Worm (Caenorhabditis elegans): ENCODE results near the gene spe-10.

Gene spe-10

ce11 chrV:10361830-10362397 lies 22.1 kb upstream of the spe-10 start, which contains the start of gene cash-1:
TSS of gene cash-1 (plus strand) at chrV:10362261.
- TF ChIP-seq aly-2 (tag; optimal IDR thresholded peaks at IDR 0.05) (no peak), nhr-25 (tag; optimal IDR thresholded peaks at IDR 0.05) (peak; percentile 75), fkh-10 (GFP tag; optimal IDR thresholded peaks at IDR 0.05) (no peak), tbx-2 (tag; optimal IDR thresholded peaks at IDR 0.05) (no peak), nhr-28 (tag; optimal IDR thresholded peaks at IDR 0.05) (no peak), nhr-77 (tag; optimal IDR thresholded peaks at IDR 0.05) (no peak), elt-2 (tag; optimal IDR thresholded peaks at IDR 0.05) (peak; percentile 77), lin-39 (tag; optimal IDR thresholded peaks at IDR 0.05) (peak; percentile 80), nhr-11 (tag; optimal IDR thresholded peaks at IDR 0.05) (no peak), pha-4 (tag; optimal IDR thresholded peaks at IDR 0.05) (peak; percentile 87), nfya-1 (tag; optimal IDR thresholded peaks at IDR 0.05; ENCODE audit: insufficient read depth) (peak; percentile 74), lin-15B (tag; optimal IDR thresholded peaks at IDR 0.05) (peak; percentile 93), nhr-76 (tag; optimal IDR thresholded peaks at IDR 0.05) (no peak), nhr-43 (tag; optimal IDR thresholded peaks at IDR 0.05; ENCODE audit: poor library complexity, severe bottlenecking) (no peak), R02D3.7 (tag; optimal IDR thresholded peaks at IDR 0.05) (no peak), ceh-82 (tag; optimal IDR thresholded peaks at IDR 0.05) (no peak), ceh-9 (tag; optimal IDR thresholded peaks at IDR 0.05) (no peak), ZK546.5 (tag; optimal IDR thresholded peaks at IDR 0.05) (no peak), mdl-1 (tag; optimal IDR thresholded peaks at IDR 0.05) (no peak), ama-1 (optimal IDR thresholded peaks at IDR 0.05) (no peak), fkh-2 (tag; optimal IDR thresholded peaks at IDR 0.05) (no peak), egl-5 (tag; optimal IDR thresholded peaks at IDR 0.05) (no peak), ceh-28 (tag; optimal IDR thresholded peaks at IDR 0.05) (peak; percentile 9), lsy-12 (tag; optimal IDR thresholded peaks at IDR 0.05) (no peak), nhr-23 (tag; optimal IDR thresholded peaks at IDR 0.05) (peak; percentile 66), snpc-4 (tag; optimal IDR thresholded peaks at IDR 0.05) (peak; percentile 66), ztf-4 (tag; optimal IDR thresholded peaks at IDR 0.05) (no peak), pqm-1 (tag; optimal IDR thresholded peaks at IDR 0.05) (peak; percentile 60), daf-12 (tag; optimal IDR thresholded peaks at IDR 0.05) (no peak), nhr-67 (tag; optimal IDR thresholded peaks at IDR 0.05) (no peak), jun-1 (tag; optimal IDR thresholded peaks at IDR 0.05) (no peak), elt-3 (tag; optimal IDR thresholded peaks at IDR 0.05) (no peak), sea-2 (GFP tag; optimal IDR thresholded peaks at IDR 0.05) (no peak), skn-1 (tag; optimal IDR thresholded peaks at IDR 0.05) (peak; percentile 38), fos-1 (tag; optimal IDR thresholded peaks at IDR 0.05) (no peak), ztf-11 (tag; optimal IDR thresholded peaks at IDR 0.05) (no peak)

- TF ChIP-seq nhr-28 (tag; optimal IDR thresholded peaks at IDR 0.05) (no peak), nhr-23 (tag; optimal IDR thresholded peaks at IDR 0.05) (no peak)
Measured at ce11 chrV:10363834-10364233, 20.2 kb upstream of the spe-10 start.

- TF ChIP-seq pha-4 (tag; optimal IDR thresholded peaks at IDR 0.05) (no peak), ceh-9 (tag; optimal IDR thresholded peaks at IDR 0.05) (no peak), ceh-16 (tag; optimal IDR thresholded peaks at IDR 0.05) (no peak), fkh-10 (GFP tag; optimal IDR thresholded peaks at IDR 0.05) (no peak)
Measured at ce11 chrV:10368256-10368655, 15.8 kb upstream of the spe-10 start, which contains the start of gene sri-20. TSS of gene sri-20 (plus strand) at chrV:10368556.

ce11 chrV:10371177-10371576 lies 12.9 kb upstream of the spe-10 start:
- no peak for TF ChIP-seq nhr-23 (tag; optimal IDR thresholded peaks at IDR 0.05)
- TF ChIP-seq jun-1 (tag; optimal IDR thresholded peaks at IDR 0.05): peak; percentile 45
- TF ChIP-seq pqm-1 (tag; optimal IDR thresholded peaks at IDR 0.05): peak; percentile 40
- no peak for TF ChIP-seq ama-1 (optimal IDR thresholded peaks at IDR 0.05)
- TF ChIP-seq fkh-10 (GFP tag; optimal IDR thresholded peaks at IDR 0.05): no peak
- no peak for TF ChIP-seq ZK546.5 (tag; optimal IDR thresholded peaks at IDR 0.05)
- TF ChIP-seq zag-1 (tag; optimal IDR thresholded peaks at IDR 0.05): no peak
- peak; percentile 84 for TF ChIP-seq elt-2 (tag; optimal IDR thresholded peaks at IDR 0.05)

Measured in whole organism, L3 larva.